Worm (Caenorhabditis elegans): Measurements from ENCODE around the gene C06A6.4.

- TF ChIP-seq tbx-37 (GFP tag; conservative IDR thresholded peaks at IDR 0.05) = no peak
- no peak for TF ChIP-seq flt-1 (GFP tag; IDR thresholded peaks at IDR 0.05)
- no peak for TF ChIP-seq scrt-1 (GFP tag; IDR thresholded peaks at IDR 0.05)
- no peak for TF ChIP-seq ets-7 (tag; optimal IDR thresholded peaks at IDR 0.05)
- TF ChIP-seq ceh-36 (tag; optimal IDR thresholded peaks at IDR 0.05) = no peak
- no peak for TF ChIP-seq ama-1 (optimal IDR thresholded peaks at IDR 0.05)
- TF ChIP-seq pes-1 (GFP tag; IDR thresholded peaks at IDR 0.05) = no peak
- no peak for TF ChIP-seq aly-1 (tag; optimal IDR thresholded peaks at IDR 0.05)
- no peak for TF ChIP-seq ceh-13 (GFP tag; optimal IDR thresholded peaks at IDR 0.05)
- TF ChIP-seq tra-4 (tag; optimal IDR thresholded peaks at IDR 0.05) = no peak
- TF ChIP-seq hmbx-1 (tag; optimal IDR thresholded peaks at IDR 0.05) = no peak
- TF ChIP-seq B0310.2 (tag; optimal IDR thresholded peaks at IDR 0.05) = no peak
- TF ChIP-seq hnd-1 (tag; optimal IDR thresholded peaks at IDR 0.05) = no peak
- TF ChIP-seq F13C5.2 (tag; optimal IDR thresholded peaks at IDR 0.05) = no peak
Measured at ce11 chrIV:7803250-7803649, 25.8 kb downstream of the C06A6.4 start, which contains the start of gene C33H5.16.
